Fruit fly (Drosophila melanogaster) whole organism, embryonic: ENCODE measurements around the gene Dredd.

Experiments used
- B-H2 ChIP-seq: fragments of 200-800 bp; sonication (Bioruptor generic); optimal IDR thresholded peaks from 2 replicates; lab custom pipeline; 2018; ENCODE audit warnings: missing biosample characterization, mild to moderate bottlenecking, missing genetic modification characterization
- BEAF-32 ChIP-seq: fragments of 200-800 bp; sonication (Bioruptor generic); optimal IDR thresholded peaks from 3 replicates; lab custom pipeline; 2017; ENCODE audit warnings: missing biosample characterization, missing genetic modification characterization, mild to moderate bottlenecking, moderate library complexity, missing genetic modification reagents
- Bdp1 ChIP-seq: fragments of 200-800 bp; sonication (Bioruptor generic); optimal IDR thresholded peaks from 3 replicates; lab custom pipeline; 2016; ENCODE audit warnings: missing biosample characterization, missing genetic modification characterization
- CG10565 ChIP-seq: fragments of 200-800 bp; sonication (Bioruptor generic); optimal IDR thresholded peaks from 3 replicates; lab custom pipeline; 2016; ENCODE audit warnings: missing biosample characterization, mild to moderate bottlenecking, missing genetic modification characterization
- CG11560 ChIP-seq: fragments of 200-800 bp; sonication (Bioruptor generic); IDR thresholded peaks from 3 replicates; pipeline ENCODE4 v1.3.6; 2022; ENCODE audit warnings: missing biosample characterization, missing genetic modification characterization
- CG12155 ChIP-seq: fragments of 200-800 bp; sonication (Bioruptor generic); optimal IDR thresholded peaks from 3 replicates; lab custom pipeline; 2016; ENCODE audit warnings: missing biosample characterization, missing genetic modification characterization
- CG12659 ChIP-seq: fragments of 200-800 bp; sonication (Bioruptor generic); optimal IDR thresholded peaks from 3 replicates; lab custom pipeline; 2017; ENCODE audit warnings: mild to moderate bottlenecking, missing biosample characterization, missing genetic modification reagents, missing genetic modification characterization
- CG1603 ChIP-seq: fragments of 200-800 bp; sonication (Bioruptor generic); optimal IDR thresholded peaks from 2 replicates; lab custom pipeline; 2019; ENCODE audit warnings: missing biosample characterization, mild to moderate bottlenecking, missing genetic modification characterization, moderate library complexity
- CG16813 ChIP-seq: fragments of 200-800 bp; sonication (Bioruptor generic); IDR thresholded peaks from 3 replicates; pipeline ENCODE4 v1.3.6; 2022; ENCODE audit warnings: missing biosample characterization, missing genetic modification characterization; ENCODE audit not compliant: partially characterized antibody
- CG17612 ChIP-seq: fragments of 200-800 bp; sonication (Bioruptor generic); IDR thresholded peaks from 2 replicates; pipeline ENCODE4 v1.3.6; 2022; ENCODE audit warnings: missing biosample characterization, missing genetic modification characterization
- CG1832 ChIP-seq: fragments of 200-800 bp; sonication (Bioruptor generic); optimal IDR thresholded peaks from 2 replicates; lab custom pipeline; 2017; ENCODE audit warnings: missing biosample characterization, mild to moderate bottlenecking, missing genetic modification characterization, inconsistent platforms
- CG34224 ChIP-seq: fragments of 200-800 bp; sonication (Bioruptor generic); IDR thresholded peaks from 3 replicates; pipeline ENCODE4 v1.3.6; 2022; ENCODE audit warnings: missing biosample characterization, missing genetic modification characterization; ENCODE audit not compliant: partially characterized antibody
- CG34422 ChIP-seq: fragments of 200-800 bp; sonication (Bioruptor generic); IDR thresholded peaks from 3 replicates; pipeline ENCODE4 v1.3.6; 2022; ENCODE audit warnings: missing biosample characterization, missing genetic modification characterization
- CG4282 ChIP-seq: fragments of 200-800 bp; sonication (Bioruptor generic); optimal IDR thresholded peaks from 2 replicates; lab custom pipeline; 2016; ENCODE audit warnings: missing biosample characterization, missing genetic modification characterization
- CG4360 ChIP-seq: fragments of 200-800 bp; sonication (Bioruptor generic); IDR thresholded peaks from 2 replicates; pipeline ENCODE4 v1.3.6; 2022; ENCODE audit warnings: missing biosample characterization, missing genetic modification characterization
- CG4617 ChIP-seq: fragments of 200-800 bp; sonication (Bioruptor generic); optimal IDR thresholded peaks from 3 replicates; lab custom pipeline; 2016; ENCODE audit warnings: missing biosample characterization, missing genetic modification characterization, borderline replicate concordance
- CG4820 ChIP-seq: fragments of 200-800 bp; sonication (Bioruptor generic); optimal IDR thresholded peaks from 3 replicates; lab custom pipeline; 2016; ENCODE audit warnings: missing biosample characterization, missing genetic modification characterization
- CG4854 ChIP-seq: fragments of 200-800 bp; sonication (Bioruptor generic); optimal IDR thresholded peaks from 2 replicates; lab custom pipeline; 2016; ENCODE audit warnings: missing biosample characterization, missing genetic modification characterization, inconsistent platforms
- CG5245 ChIP-seq: fragments of 200-800 bp; sonication (Bioruptor generic); optimal IDR thresholded peaks from 3 replicates; lab custom pipeline; 2016; ENCODE audit warnings: missing biosample characterization, missing genetic modification characterization
- CG7745 ChIP-seq: fragments of 200-800 bp; sonication (Bioruptor generic); optimal IDR thresholded peaks from 2 replicates; lab custom pipeline; 2018; ENCODE audit warnings: missing biosample characterization, mild to moderate bottlenecking, missing genetic modification characterization, moderate library complexity
- CG8944 ChIP-seq: fragments of 200-800 bp; sonication (Bioruptor generic); optimal IDR thresholded peaks from 3 replicates; lab custom pipeline; 2016; ENCODE audit warnings: missing biosample characterization, missing genetic modification characterization
- CG9817 ChIP-seq: fragments of 200-800 bp; sonication (Bioruptor generic); optimal IDR thresholded peaks from 2 replicates; lab custom pipeline; 2018; ENCODE audit warnings: missing biosample characterization, mild to moderate bottlenecking, missing genetic modification characterization, moderate library complexity
- D19B ChIP-seq: fragments of 200-800 bp; sonication (Bioruptor generic); optimal IDR thresholded peaks from 2 replicates; lab custom pipeline; 2017; ENCODE audit warnings: missing biosample characterization, mild to moderate bottlenecking, missing genetic modification characterization
- Dip2 ChIP-seq: fragments of 200-800 bp; sonication (Bioruptor generic); IDR thresholded peaks from 2 replicates; pipeline ENCODE4 v1.3.6; 2022; ENCODE audit warnings: missing biosample characterization, missing genetic modification characterization
- Doc2 ChIP-seq: fragments of 200-800 bp; sonication (Bioruptor generic); IDR thresholded peaks from 2 replicates; pipeline ENCODE4 v1.3.6; 2022; ENCODE audit warnings: missing biosample characterization, missing genetic modification characterization
- GATAe ChIP-seq: fragments of 200-800 bp; sonication (Bioruptor generic); conservative IDR thresholded peaks from 2 replicates; pipeline ENCODE4 v1.3.6; 2022; ENCODE audit warnings: missing biosample characterization, missing genetic modification characterization
- Hr78 ChIP-seq, 2 experiments: fragments of 200-800 bp in 1 of 2; fragments of >200 bp in 1 of 2; sonication (Bioruptor generic) in 1 of 2; optimal IDR thresholded peaks; 2 replicates each; lab custom pipeline; 2017 to 2019; ENCODE audit warnings: missing biosample characterization in 2 of 2, missing genetic modification characterization in 2 of 2, mild to moderate bottlenecking in 1 of 2, moderate library complexity in 1 of 2
- Lhr ChIP-seq: fragments of 200-800 bp; sonication (Bioruptor generic); optimal IDR thresholded peaks from 3 replicates; lab custom pipeline; 2017; ENCODE audit warnings: mild to moderate bottlenecking, missing biosample characterization, missing genetic modification reagents, missing genetic modification characterization
- Myb ChIP-seq: fragments of 200-800 bp; sonication (Bioruptor generic); optimal IDR thresholded peaks from 2 replicates; lab custom pipeline; 2016; ENCODE audit warnings: missing biosample characterization, missing genetic modification characterization
- NFAT ChIP-seq: fragments of 200-800 bp; sonication (Bioruptor generic); IDR thresholded peaks from 2 replicates; pipeline ENCODE4 v1.3.6; 2022; ENCODE audit warnings: missing biosample characterization, missing genetic modification characterization
- PHDP ChIP-seq: fragments of 200-800 bp; sonication (Bioruptor generic); optimal IDR thresholded peaks from 3 replicates; lab custom pipeline; 2018; ENCODE audit warnings: missing biosample characterization, mild to moderate bottlenecking, missing genetic modification characterization, moderate library complexity
- Ptx1 ChIP-seq: fragments of 200-800 bp; sonication (Bioruptor generic); IDR thresholded peaks from 2 replicates; pipeline ENCODE4 v1.3.6; 2022; ENCODE audit warnings: missing biosample characterization, missing genetic modification characterization
- Ravus ChIP-seq: fragments of 200-800 bp; sonication (Bioruptor generic); IDR thresholded peaks from 2 replicates; pipeline ENCODE4 v1.3.6; 2022; ENCODE audit warnings: missing biosample characterization, missing genetic modification characterization
- TFAM ChIP-seq: fragments of 200-800 bp; sonication (Bioruptor generic); optimal IDR thresholded peaks from 2 replicates; lab custom pipeline; 2017; ENCODE audit warnings: missing biosample characterization, missing genetic modification characterization, inconsistent platforms
- ab ChIP-seq: fragments of 200-800 bp; sonication (Bioruptor generic); optimal IDR thresholded peaks from 2 replicates; lab custom pipeline; 2016; ENCODE audit warnings: missing biosample characterization, missing genetic modification characterization
- al ChIP-seq: fragments of 200-800 bp; sonication (Bioruptor generic); IDR thresholded peaks from 2 replicates; pipeline ENCODE4 v1.3.6; 2022; ENCODE audit warnings: missing biosample characterization, missing genetic modification characterization
- amos ChIP-seq: fragments of 200-800 bp; sonication (Bioruptor generic); IDR thresholded peaks from 2 replicates; pipeline ENCODE4 v1.3.6; 2022; ENCODE audit warnings: missing biosample characterization, missing genetic modification characterization; ENCODE audit not compliant: partially characterized antibody
- ash1 ChIP-seq: fragments of 200-800 bp; sonication (Bioruptor generic); optimal IDR thresholded peaks from 2 replicates; lab custom pipeline; 2018; ENCODE audit warnings: missing biosample characterization, mild to moderate bottlenecking, missing genetic modification characterization
- bcd ChIP-seq: fragments of 200-800 bp; sonication (Bioruptor generic); optimal IDR thresholded peaks from 2 replicates; lab custom pipeline; 2017; ENCODE audit warnings: missing biosample characterization, mild to moderate bottlenecking, missing genetic modification characterization
- da ChIP-seq: fragments of 200-800 bp; sonication (Bioruptor generic); optimal IDR thresholded peaks from 2 replicates; lab custom pipeline; 2016; ENCODE audit warnings: missing biosample characterization, missing genetic modification characterization
- ewg ChIP-seq: fragments of 200-800 bp; sonication (Bioruptor generic); optimal IDR thresholded peaks from 3 replicates; lab custom pipeline; 2017; ENCODE audit warnings: mild to moderate bottlenecking, missing biosample characterization, missing genetic modification reagents, missing genetic modification characterization
- jigr1 ChIP-seq: fragments of 200-800 bp; sonication (Bioruptor generic); IDR thresholded peaks from 3 replicates; pipeline ENCODE4 v1.3.6; 2022; ENCODE audit warnings: missing biosample characterization, missing genetic modification characterization
- mirr ChIP-seq: fragments of 200-800 bp; sonication (Bioruptor generic); optimal IDR thresholded peaks from 3 replicates; lab custom pipeline; 2018; ENCODE audit warnings: missing biosample characterization, mild to moderate bottlenecking, missing genetic modification characterization
- run ChIP-seq: fragments of 200-800 bp; sonication (Bioruptor generic); optimal IDR thresholded peaks from 3 replicates; lab custom pipeline; 2018; ENCODE audit warnings: missing biosample characterization, mild to moderate bottlenecking, missing genetic modification characterization
- sd ChIP-seq: fragments of 200-800 bp; sonication (Bioruptor generic); optimal IDR thresholded peaks from 3 replicates; lab custom pipeline; 2018; ENCODE audit warnings: missing biosample characterization, mild to moderate bottlenecking, missing genetic modification characterization, moderate library complexity
- sna ChIP-seq: fragments of 200-800 bp; sonication (Bioruptor generic); IDR thresholded peaks from 2 replicates; pipeline ENCODE4 v1.3.6; 2022; ENCODE audit warnings: missing biosample characterization, missing genetic modification characterization; ENCODE audit not compliant: partially characterized antibody
- sqz ChIP-seq: fragments of 200-800 bp; sonication (Bioruptor generic); optimal IDR thresholded peaks from 3 replicates; lab custom pipeline; 2018; ENCODE audit warnings: missing biosample characterization, mild to moderate bottlenecking, missing genetic modification characterization
- tna ChIP-seq: fragments of 200-800 bp; sonication (Bioruptor generic); IDR thresholded peaks from 2 replicates; pipeline ENCODE4 v1.3.6; 2022; ENCODE audit warnings: missing biosample characterization, missing genetic modification characterization; ENCODE audit not compliant: partially characterized antibody
- ttk ChIP-seq: fragments of 200-800 bp; sonication (Bioruptor generic); IDR thresholded peaks from 2 replicates; pipeline ENCODE4 v2.1.2; 2022; ENCODE audit warnings: missing biosample characterization, missing genetic modification characterization

The Dredd gene

dm6 chrX:655492-656379, 20.4 kb upstream of the Dredd start, which contains the start of the genes Hmt4-20 and SkpA (continued):
- TF ChIP-seq sd (tag; lab: Kevin White, UChicago) = no peak
- peak; percentile 14 for TF ChIP-seq CG9817 (tag; lab: Kevin White, UChicago)
- no peak for TF ChIP-seq mirr (GFP tag; lab: Kevin White, UChicago)
- TF ChIP-seq GATAe = no peak
- peak; percentile 78 for TF ChIP-seq CG34224 (GFP tag; lab: Robert Waterston, UW)
- no peak for TF ChIP-seq CG4820 (GFP tag; lab: Kevin White, UChicago)
- no peak for TF ChIP-seq D19B
- TF ChIP-seq CG1832 (GFP tag; lab: Kevin White, UChicago) = peak; percentile 84
- no peak for TF ChIP-seq ab (GFP tag; lab: Kevin White, UChicago)
- TF ChIP-seq bcd (GFP tag; lab: Kevin White, UChicago) = peak; percentile 12
- peak; percentile 59; the same call in 2 of the 3 replicates for TF ChIP-seq CG11560 (tag; lab: Robert Waterston, UW)
- TF ChIP-seq sna (GFP tag; lab: Robert Waterston, UW) = peak; percentile 85
- TF ChIP-seq CG34422 (GFP tag; lab: Robert Waterston, UW) = no peak; the same call in 2 of the 3 replicates
- TF ChIP-seq Doc2 = no peak
- TF ChIP-seq ttk (GFP tag; lab: Robert Waterston, UW) = no peak
- peak; percentile 18 for TF ChIP-seq CG12155 (GFP tag; lab: Kevin White, UChicago)
- peak; percentile 16; the same call in 1 of the 2 replicates for TF ChIP-seq NFAT (GFP tag; lab: Robert Waterston, UW)
- TF ChIP-seq da = peak; percentile 18
- peak; percentile 14 for TF ChIP-seq ewg
- TF ChIP-seq CG1603 = peak; percentile 71
- no peak for TF ChIP-seq Ravus (GFP tag; lab: Robert Waterston, UW)
- peak; percentile 97 for TF ChIP-seq amos
- TF ChIP-seq CG16813 (GFP tag; lab: Robert Waterston, UW) = peak; percentile 96
- TF ChIP-seq tna (GFP tag; lab: Robert Waterston, UW) = peak; percentile 85
- peak; percentile 89 for TF ChIP-seq CG4617 (GFP tag; lab: Kevin White, UChicago)
- TF ChIP-seq Bdp1 = no peak
- peak; percentile 57 for TF ChIP-seq Lhr (GFP tag; lab: Kevin White, UChicago)
- no peak for TF ChIP-seq CG4282 (GFP tag; lab: Kevin White, UChicago)
- peak; percentile 68 for TF ChIP-seq CG12659
- TF ChIP-seq Myb (GFP tag; lab: Kevin White, UChicago) = peak; percentile 74

dm6 chrX:654949-655348, 19.6 kb upstream of the Dredd start:
- TF ChIP-seq run (tag; lab: Kevin White, UChicago) (peak; percentile 90), CG8944 (GFP tag; lab: Kevin White, UChicago) (peak; percentile 93), CG7745 (tag; lab: Kevin White, UChicago) (no peak), TFAM (GFP tag; lab: Kevin White, UChicago) (peak; percentile 80), CG10565 (GFP tag; lab: Kevin White, UChicago) (peak; percentile 85), sqz (GFP tag; lab: Kevin White, UChicago) (peak; percentile 94), Hr78 (GFP tag; optimal IDR thresholded peaks at IDR 0.05; lab: Kevin White, UChicago) (peak in 1 of 2 experiments; percentile 76), BEAF-32 (peak; percentile 8), CG5245 (GFP tag; lab: Kevin White, UChicago) (peak; percentile 95), Doc2 (peak; percentile 80), PHDP (peak; percentile 96), ash1 (peak; percentile 86), jigr1 (GFP tag; lab: Robert Waterston, UW) (peak; percentile 87), CG4854 (GFP tag; lab: Kevin White, UChicago) (peak; percentile 88), al (GFP tag; lab: Robert Waterston, UW) (peak; percentile 92), CG17612 (GFP tag; lab: Robert Waterston, UW) (peak; percentile 92), Dip2 (GFP tag; lab: Robert Waterston, UW) (peak; percentile 55; the same call in 1 of the 2 replicates), Ptx1 (GFP tag; lab: Robert Waterston, UW) (peak; percentile 96), B-H2 (GFP tag; lab: Kevin White, UChicago) (peak; percentile 94), CG4360 (GFP tag; lab: Robert Waterston, UW) (peak; percentile 83)
